Worm (Caenorhabditis elegans) whole organism, midembryonic: ENCODE results near the gene D1014.2.

ENCODE experiments used
- T22C8.4 ChIP-seq: fragments of 200-800 bp; sonication (Bioruptor generic); IDR thresholded peaks from 2 replicates; pipeline ENCODE4 v1.3.6; 2022; ENCODE audit warnings: missing genetic modification characterization, missing compliant biosample characterization
- flt-1 ChIP-seq: fragments of 200-800 bp; sonication (Bioruptor generic); IDR thresholded peaks from 2 replicates; pipeline ENCODE4 v1.3.6; 2022; ENCODE audit warnings: missing genetic modification characterization, missing compliant biosample characterization
- ref-1 ChIP-seq: fragments of 200-800 bp; sonication (Bioruptor generic); conservative IDR thresholded peaks from 2 replicates; pipeline ENCODE4 v1.3.6; 2022; ENCODE audit warnings: missing genetic modification reagents, missing genetic modification characterization, missing compliant biosample characterization

DNA sequence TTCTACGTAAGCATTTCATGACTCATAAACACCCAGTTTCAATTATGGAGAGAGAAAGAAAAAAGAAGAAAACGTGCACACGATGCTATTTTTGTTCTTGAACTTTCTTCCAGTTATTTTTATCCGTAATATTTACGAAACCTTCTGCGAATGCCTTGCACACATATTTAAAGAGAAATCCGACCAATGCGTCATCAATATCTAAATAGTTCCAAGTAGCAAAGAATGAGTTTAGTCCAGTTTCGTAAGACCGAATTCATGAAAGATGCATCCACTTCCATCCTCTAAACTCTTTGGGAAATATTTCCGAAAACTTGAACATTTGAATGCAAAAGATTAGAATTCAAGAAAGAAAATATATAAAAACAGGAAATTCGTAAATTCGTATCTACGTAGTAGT lies 25.4 kb downstream of the D1014.2 start:
- TF ChIP-seq flt-1, result no peak
- no peak for TF ChIP-seq T22C8.4 (GFP tag; lab: Robert Waterston, UW)
- TF ChIP-seq ref-1, result no peak
